Fruit fly (Drosophila melanogaster) whole organism, embryonic: ENCODE data around the gene CG12012.

Experiments used
- Abd-B ChIP-seq: fragments of 200-800 bp; sonication (Bioruptor generic); optimal IDR thresholded peaks from 2 replicates; lab custom pipeline; 2018; ENCODE audit warnings: missing biosample characterization, mild to moderate bottlenecking, missing genetic modification characterization, moderate library complexity
- CG10267 ChIP-seq: fragments of 200-800 bp; sonication (Bioruptor generic); optimal IDR thresholded peaks from 2 replicates; lab custom pipeline; 2018; ENCODE audit warnings: missing biosample characterization, mild to moderate bottlenecking, missing genetic modification characterization, moderate library complexity
- CG10654 ChIP-seq: fragments of 200-800 bp; sonication (Bioruptor generic); optimal IDR thresholded peaks from 2 replicates; lab custom pipeline; 2016; ENCODE audit warnings: missing biosample characterization, missing genetic modification characterization
- CG10979 ChIP-seq: fragments of 200-800 bp; sonication (Bioruptor generic); optimal IDR thresholded peaks from 2 replicates; lab custom pipeline; 2018; ENCODE audit warnings: missing biosample characterization, mild to moderate bottlenecking, missing genetic modification characterization, moderate library complexity
- CG12071 ChIP-seq: fragments of 200-800 bp; sonication (Bioruptor generic); optimal IDR thresholded peaks from 3 replicates; lab custom pipeline; 2018; ENCODE audit warnings: missing biosample characterization, mild to moderate bottlenecking, missing genetic modification characterization
- CG12299 ChIP-seq: fragments of 200-800 bp; sonication (Bioruptor generic); optimal IDR thresholded peaks from 2 replicates; lab custom pipeline; 2018; ENCODE audit warnings: missing biosample characterization, mild to moderate bottlenecking, missing genetic modification characterization
- CG14667 ChIP-seq: fragments of 200-800 bp; sonication (Bioruptor generic); IDR thresholded peaks from 2 replicates; pipeline ENCODE4 v1.3.6; 2022; ENCODE audit warnings: missing biosample characterization, missing genetic modification characterization
- CG15696 ChIP-seq: fragments of 200-800 bp; sonication (Bioruptor generic); optimal IDR thresholded peaks from 2 replicates; lab custom pipeline; 2019; ENCODE audit warnings: missing biosample characterization, mild to moderate bottlenecking, missing genetic modification characterization, moderate library complexity
- CG1603 ChIP-seq: fragments of 200-800 bp; sonication (Bioruptor generic); optimal IDR thresholded peaks from 2 replicates; lab custom pipeline; 2019; ENCODE audit warnings: missing biosample characterization, mild to moderate bottlenecking, missing genetic modification characterization, moderate library complexity
- CG17612 ChIP-seq: fragments of 200-800 bp; sonication (Bioruptor generic); IDR thresholded peaks from 2 replicates; pipeline ENCODE4 v1.3.6; 2022; ENCODE audit warnings: missing biosample characterization, missing genetic modification characterization
- CG30431 ChIP-seq: fragments of 200-800 bp; sonication (Bioruptor generic); optimal IDR thresholded peaks from 2 replicates; lab custom pipeline; 2017; ENCODE audit warnings: missing biosample characterization, missing genetic modification characterization
- CG32532 ChIP-seq: fragments of 200-800 bp; sonication (Bioruptor generic); IDR thresholded peaks from 2 replicates; pipeline ENCODE4 v1.3.6; 2022; ENCODE audit warnings: missing biosample characterization, missing genetic modification characterization
- CG34224 ChIP-seq: fragments of 200-800 bp; sonication (Bioruptor generic); IDR thresholded peaks from 3 replicates; pipeline ENCODE4 v1.3.6; 2022; ENCODE audit warnings: missing biosample characterization, missing genetic modification characterization; ENCODE audit not compliant: partially characterized antibody
- CG42726 ChIP-seq: fragments of 200-800 bp; sonication (Bioruptor generic); IDR thresholded peaks from 2 replicates; pipeline ENCODE4 v1.3.6; 2022; ENCODE audit warnings: missing biosample characterization, missing genetic modification characterization; ENCODE audit not compliant: partially characterized antibody
- CG4360 ChIP-seq: fragments of 200-800 bp; sonication (Bioruptor generic); IDR thresholded peaks from 2 replicates; pipeline ENCODE4 v1.3.6; 2022; ENCODE audit warnings: missing biosample characterization, missing genetic modification characterization
- CG5953 ChIP-seq: fragments of 200-800 bp; sonication (Bioruptor generic); IDR thresholded peaks from 2 replicates; pipeline ENCODE4 v1.3.6; 2022; ENCODE audit warnings: missing biosample characterization, missing genetic modification characterization
- CG6791 ChIP-seq: fragments of 200-800 bp; sonication (Bioruptor generic); IDR thresholded peaks from 3 replicates; pipeline ENCODE4 v1.3.6; 2022; ENCODE audit warnings: missing biosample characterization, missing genetic modification characterization; ENCODE audit not compliant: partially characterized antibody
- CG9609 ChIP-seq: fragments of 200-800 bp; sonication (Bioruptor generic); optimal IDR thresholded peaks from 3 replicates; lab custom pipeline; 2016; ENCODE audit warnings: missing biosample characterization, missing genetic modification characterization
- CG9817 ChIP-seq: fragments of 200-800 bp; sonication (Bioruptor generic); optimal IDR thresholded peaks from 2 replicates; lab custom pipeline; 2018; ENCODE audit warnings: missing biosample characterization, mild to moderate bottlenecking, missing genetic modification characterization, moderate library complexity
- CTCF ChIP-seq: fragments of 200-800 bp; sonication (Bioruptor generic); optimal IDR thresholded peaks from 2 replicates; lab custom pipeline; 2017; ENCODE audit warnings: missing biosample characterization, mild to moderate bottlenecking, missing genetic modification characterization, moderate library complexity
- CkIIα-i1 ChIP-seq: fragments of 200-800 bp; sonication (Bioruptor generic); IDR thresholded peaks from 2 replicates; pipeline ENCODE4 v1.3.6; 2022; ENCODE audit warnings: missing biosample characterization, missing genetic modification characterization
- Deaf1 ChIP-seq: fragments of 200-800 bp; optimal IDR thresholded peaks from 3 replicates; lab custom pipeline; 2019; ENCODE audit warnings: missing biosample characterization, mild to moderate bottlenecking, missing genetic modification characterization, moderate library complexity
- Dp ChIP-seq: fragments of 200-800 bp; sonication (Bioruptor generic); optimal IDR thresholded peaks from 2 replicates; lab custom pipeline; 2018; ENCODE audit warnings: missing biosample characterization, mild to moderate bottlenecking, missing genetic modification characterization, moderate library complexity
- HLHmδ ChIP-seq: fragments of 200-800 bp; sonication (Bioruptor generic); optimal IDR thresholded peaks from 2 replicates; lab custom pipeline; 2018; ENCODE audit warnings: missing biosample characterization, mild to moderate bottlenecking, missing genetic modification characterization, moderate library complexity
- Hr78 ChIP-seq, 2 experiments: fragments of 200-800 bp in 1 of 2; fragments of >200 bp in 1 of 2; sonication (Bioruptor generic) in 1 of 2; optimal IDR thresholded peaks; 2 replicates each; lab custom pipeline; 2017 to 2019; ENCODE audit warnings: missing biosample characterization in 2 of 2, missing genetic modification characterization in 2 of 2, mild to moderate bottlenecking in 1 of 2, moderate library complexity in 1 of 2
- Mad ChIP-seq: fragments of 200-800 bp; sonication (Bioruptor generic); optimal IDR thresholded peaks from 2 replicates; lab custom pipeline; 2016; ENCODE audit warnings: missing biosample characterization, missing genetic modification characterization
- Med ChIP-seq: fragments of 200-800 bp; sonication (Bioruptor generic); peaks from one replicate; lab custom pipeline; 2016; ENCODE audit warnings: missing biosample characterization, missing genetic modification characterization, mild to moderate bottlenecking, inconsistent platforms, moderate library complexity
- ac ChIP-seq: fragments of 200-800 bp; sonication (Bioruptor generic); optimal IDR thresholded peaks from 3 replicates; lab custom pipeline; 2017; ENCODE audit warnings: missing biosample characterization, mild to moderate bottlenecking, missing genetic modification characterization
- az2 ChIP-seq: fragments of 200-800 bp; sonication (Bioruptor generic); optimal IDR thresholded peaks from 3 replicates; lab custom pipeline; 2016; ENCODE audit warnings: missing biosample characterization, missing genetic modification characterization
- bab2 ChIP-seq: fragments of 200-800 bp; sonication (Bioruptor generic); optimal IDR thresholded peaks from 2 replicates; lab custom pipeline; 2016; ENCODE audit warnings: missing biosample characterization, missing genetic modification characterization
- ci ChIP-seq: fragments of 200-800 bp; sonication (Bioruptor generic); IDR thresholded peaks from 3 replicates; pipeline ENCODE4 v1.3.6; 2022; ENCODE audit warnings: missing biosample characterization, missing genetic modification characterization
- crc ChIP-seq: fragments of 200-800 bp; sonication (Bioruptor generic); optimal IDR thresholded peaks from 2 replicates; lab custom pipeline; 2016; ENCODE audit warnings: missing biosample characterization, missing genetic modification characterization
- da ChIP-seq: fragments of 200-800 bp; sonication (Bioruptor generic); optimal IDR thresholded peaks from 2 replicates; lab custom pipeline; 2016; ENCODE audit warnings: missing biosample characterization, missing genetic modification characterization
- danr ChIP-seq: fragments of 200-800 bp; sonication (Bioruptor generic); IDR thresholded peaks from 2 replicates; pipeline ENCODE4 v1.3.6; 2022; ENCODE audit warnings: missing biosample characterization, missing genetic modification characterization
- dpn ChIP-seq, 2 experiments: fragments of 200-800 bp; sonication (Bioruptor generic); optimal IDR thresholded peaks; 3 replicates each; lab custom pipeline; 2016; ENCODE audit warnings: missing biosample characterization in 2 of 2, missing genetic modification characterization in 2 of 2
- grau ChIP-seq: fragments of 200-800 bp; optimal IDR thresholded peaks from 3 replicates; lab custom pipeline; 2019; ENCODE audit warnings: missing biosample characterization, mild to moderate bottlenecking, missing genetic modification characterization, moderate library complexity
- jigr1 ChIP-seq: fragments of 200-800 bp; sonication (Bioruptor generic); IDR thresholded peaks from 3 replicates; pipeline ENCODE4 v1.3.6; 2022; ENCODE audit warnings: missing biosample characterization, missing genetic modification characterization
- kay ChIP-seq: fragments of 200-800 bp; sonication (Bioruptor generic); optimal IDR thresholded peaks from 2 replicates; lab custom pipeline; 2016; ENCODE audit warnings: missing biosample characterization, missing genetic modification characterization
- klu ChIP-seq: fragments of 200-800 bp; sonication (Bioruptor generic); IDR thresholded peaks from 2 replicates; pipeline ENCODE4 v1.3.6; 2022; ENCODE audit warnings: missing biosample characterization, missing genetic modification characterization
- lbe ChIP-seq: fragments of 200-800 bp; sonication (Bioruptor generic); optimal IDR thresholded peaks from 2 replicates; lab custom pipeline; 2016; ENCODE audit warnings: missing biosample characterization, mild to moderate bottlenecking, missing genetic modification characterization
- lov ChIP-seq, 2 experiments: fragments of 200-800 bp in 1 of 2; fragments of >200 bp in 1 of 2; sonication (Bioruptor generic) in 1 of 2; IDR thresholded peaks in 1 of 2; optimal IDR thresholded peaks in 1 of 2; 2 replicates in 1 of 2; 3 replicates in 1 of 2; pipeline versions ENCODE4 v1.3.6 to Lab custom; 2017 to 2022; ENCODE audit warnings: missing biosample characterization in 1 of 2, missing genetic modification characterization in 1 of 2
- otp ChIP-seq: fragments of 200-800 bp; sonication (Bioruptor generic); IDR thresholded peaks from 3 replicates; pipeline ENCODE4, ENCODE4 v1.3.6; 2022; ENCODE audit warnings: missing biosample characterization, missing genetic modification characterization
- pan ChIP-seq, 4 experiments: fragments of >200 bp in 3 of 4; fragments of 200-800 bp in 1 of 4; sonication (Bioruptor generic) in 1 of 4; optimal IDR thresholded peaks in 3 of 4; IDR thresholded peaks in 1 of 4; 2 replicates each; pipeline versions ENCODE4 v1.3.6 to Lab custom; 2017 to 2022; ENCODE audit warnings: missing biosample characterization in 2 of 4, missing genetic modification characterization in 2 of 4, mixed read lengths in 1 of 4
- phol ChIP-seq: fragments of 200-800 bp; sonication (Bioruptor generic); optimal IDR thresholded peaks from 3 replicates; lab custom pipeline; 2018; ENCODE audit warnings: missing biosample characterization, mild to moderate bottlenecking, missing genetic modification characterization, moderate library complexity
- salm ChIP-seq: fragments of 200-800 bp; sonication (Bioruptor generic); optimal IDR thresholded peaks from 2 replicates; lab custom pipeline; 2018; ENCODE audit warnings: missing biosample characterization, mild to moderate bottlenecking, missing genetic modification characterization
- sim ChIP-seq: fragments of 200-800 bp; sonication (Bioruptor generic); IDR thresholded peaks from 2 replicates; pipeline ENCODE4 v1.3.6; 2022; ENCODE audit warnings: missing biosample characterization, missing genetic modification characterization
- sisA ChIP-seq: fragments of 200-800 bp; sonication (Bioruptor generic); IDR thresholded peaks from 2 replicates; pipeline ENCODE4 v1.3.6; 2022; ENCODE audit warnings: missing biosample characterization, missing genetic modification characterization
- slbo ChIP-seq: fragments of 200-800 bp; sonication (Bioruptor generic); IDR thresholded peaks from 2 replicates; pipeline ENCODE4 v1.3.6; 2022; ENCODE audit warnings: missing biosample characterization, missing genetic modification characterization
- sqz ChIP-seq: fragments of 200-800 bp; sonication (Bioruptor generic); optimal IDR thresholded peaks from 3 replicates; lab custom pipeline; 2018; ENCODE audit warnings: missing biosample characterization, mild to moderate bottlenecking, missing genetic modification characterization
- sr ChIP-seq: fragments of 200-800 bp; sonication (Bioruptor generic); IDR thresholded peaks from 3 replicates; pipeline ENCODE4 v1.3.6; 2022; ENCODE audit warnings: missing biosample characterization, missing genetic modification characterization
- usp ChIP-seq: fragments of >200 bp; optimal IDR thresholded peaks from 2 replicates; lab custom pipeline; 2017; ENCODE audit warnings: missing biosample characterization, missing genetic modification characterization

CG12012 gene

dm6 chr3L:3417759-3418158, 41.2 kb downstream of the CG12012 start (continued):
- TF ChIP-seq CG12299 (no peak), az2 (no peak), Dp (GFP tag; lab: Kevin White, UChicago) (no peak), CG34224 (no peak), grau (peak; percentile 13), ac (GFP tag; lab: Kevin White, UChicago) (no peak), CkIIα-i1 (GFP tag; lab: Robert Waterston, UW) (no peak), CG6791 (peak; percentile 54; the same call in 2 of the 3 replicates), dpn (GFP tag; optimal IDR thresholded peaks at IDR 0.05; lab: Kevin White, UChicago) (no peak), Deaf1 (no peak), pan (optimal IDR thresholded peaks at IDR 0.05; lab: Kevin White, UChicago) (no peak), pan (GFP tag; optimal IDR thresholded peaks at IDR 0.05 in 1 of 2, IDR thresholded peaks at IDR 0.05 in 1 of 2) (no peak), sr (GFP tag; lab: Robert Waterston, UW) (no peak), lov (optimal IDR thresholded peaks at IDR 0.05; lab: Kevin White, UChicago) (no peak), lov (GFP tag; IDR thresholded peaks at IDR 0.05; lab: Robert Waterston, UW) (peak; percentile 46; the same call in 1 of the 3 replicates), Med (GFP tag; lab: Kevin White, UChicago) (peak; percentile 87), Mad (GFP tag; lab: Kevin White, UChicago) (no peak), usp (GFP tag; lab: Kevin White, UChicago) (no peak), CG4360 (GFP tag; lab: Robert Waterston, UW) (peak; percentile 51; the same call in 1 of the 2 replicates), bab2 (no peak), CG12071 (GFP tag; lab: Kevin White, UChicago) (peak; percentile 18), CG1603 (tag; lab: Kevin White, UChicago) (no peak), jigr1 (GFP tag; lab: Robert Waterston, UW) (no peak), da (GFP tag; lab: Kevin White, UChicago) (no peak), slbo (GFP tag; lab: Robert Waterston, UW) (peak; percentile 22; the same call in 1 of the 2 replicates), phol (tag; lab: Kevin White, UChicago) (no peak), CG9609 (GFP tag; lab: Kevin White, UChicago) (no peak), CG17612 (GFP tag; lab: Robert Waterston, UW) (no peak), sim (GFP tag; lab: Robert Waterston, UW) (no peak), kay (GFP tag; lab: Kevin White, UChicago) (no peak), CG10654 (GFP tag; lab: Kevin White, UChicago) (no peak), CG10979 (tag; lab: Kevin White, UChicago) (no peak), otp (0 out of 3 replicates have a peak, but pooled peaks have one; percentile 9), Abd-B (GFP tag; lab: Kevin White, UChicago) (no peak), CTCF (GFP tag; lab: Kevin White, UChicago) (no peak), danr (GFP tag; lab: Robert Waterston, UW) (no peak), CG30431 (no peak), crc (no peak), CG42726 (peak; percentile 49; the same call in 1 of the 2 replicates), ci (GFP tag; lab: Robert Waterston, UW) (0 out of 3 replicates have a peak, but pooled peaks have one; percentile 43), CG5953 (GFP tag; lab: Robert Waterston, UW) (no peak), salm (no peak), klu (no peak), Hr78 (GFP tag; optimal IDR thresholded peaks at IDR 0.05; lab: Kevin White, UChicago) (no peak), HLHmδ (GFP tag; lab: Kevin White, UChicago) (peak; percentile 68), CG10267 (no peak), CG15696 (tag; lab: Kevin White, UChicago) (no peak), sisA (no peak), CG9817 (no peak), CG14667 (GFP tag; lab: Robert Waterston, UW) (no peak), lbe (GFP tag; lab: Kevin White, UChicago) (no peak), CG32532 (GFP tag; lab: Robert Waterston, UW) (no peak), sqz (GFP tag; lab: Kevin White, UChicago) (peak; percentile 15)
